Fruit fly (Drosophila melanogaster) S2 (cell line): ENCODE data around the gene CG14285.

Source experiments
- CG8478 ChIP-seq: fragments of >200 bp; optimal IDR thresholded peaks from 2 replicates; lab custom pipeline; 2018
- CTCF ChIP-seq, 2 experiments: fragments of >200 bp; optimal IDR thresholded peaks; 2 replicates each; lab custom pipeline; 2018

dm6 chr3R:19069740-19070139, 44.8 kb downstream of the CG14285 start:
- TF ChIP-seq CTCF (optimal IDR thresholded peaks at IDR 0.05; lab: Kevin White, UChicago) (no peak), CG8478 (lab: Kevin White, UChicago) (no peak)
